Fruit fly (Drosophila melanogaster): Measurements from ENCODE around the gene RpS5a.

RpS5a gene

dm6 chrX:17123545-17124203, 24.4 kb downstream of the RpS5a start:
- TF ChIP-seq cnc (optimal IDR thresholded peaks at IDR 0.05), result no peak
- no peak for TF ChIP-seq Clk (GFP tag; optimal IDR thresholded peaks at IDR 0.05)
- no peak for TF ChIP-seq tj (GFP tag; optimal IDR thresholded peaks at IDR 0.05)
- TF ChIP-seq toe (GFP tag; optimal IDR thresholded peaks at IDR 0.05), result no peak
- TF ChIP-seq Mnt (GFP tag; optimal IDR thresholded peaks at IDR 0.05), result no peak
- TF ChIP-seq ovo (GFP tag; optimal IDR thresholded peaks at IDR 0.05), result no peak
- TF ChIP-seq CG11617 (GFP tag; optimal IDR thresholded peaks at IDR 0.05), result no peak
- TF ChIP-seq CG14711 (tag; optimal IDR thresholded peaks at IDR 0.05), result no peak
- no peak for TF ChIP-seq CG1620 (GFP tag; optimal IDR thresholded peaks at IDR 0.05)
- TF ChIP-seq CG12768 (GFP tag; optimal IDR thresholded peaks at IDR 0.05), result no peak
- no peak for TF ChIP-seq CG7101 (tag; optimal IDR thresholded peaks at IDR 0.05)
- no peak for TF ChIP-seq kay (GFP tag; ENCODE audit: borderline replicate concordance)
- TF ChIP-seq pad (GFP tag; optimal IDR thresholded peaks at IDR 0.05), result no peak
- TF ChIP-seq Crg-1 (GFP tag; optimal IDR thresholded peaks at IDR 0.05), result no peak
- TF ChIP-seq cic (GFP tag; optimal IDR thresholded peaks at IDR 0.05), result no peak

dm6 chrX:17122425-17123094, 25.5 kb downstream of the RpS5a start:
- no peak for TF ChIP-seq Mnt (GFP tag; optimal IDR thresholded peaks at IDR 0.05)
- TF ChIP-seq CG12768 (GFP tag; optimal IDR thresholded peaks at IDR 0.05), result no peak
- TF ChIP-seq CG7045 (GFP tag; optimal IDR thresholded peaks at IDR 0.05), result no peak
- TF ChIP-seq CG7101 (tag; optimal IDR thresholded peaks at IDR 0.05), result no peak

- TF ChIP-seq CG5204 (GFP tag; optimal IDR thresholded peaks at IDR 0.05) (no peak), pad (GFP tag; optimal IDR thresholded peaks at IDR 0.05) (peak; percentile 28), CG14711 (tag; optimal IDR thresholded peaks at IDR 0.05) (peak; percentile 11), CG33017 (tag; optimal IDR thresholded peaks at IDR 0.05) (no peak), Crg-1 (GFP tag; optimal IDR thresholded peaks at IDR 0.05) (no peak), CG7101 (tag; optimal IDR thresholded peaks at IDR 0.05) (no peak), bab1 (GFP tag; optimal IDR thresholded peaks at IDR 0.05) (no peak), cic (GFP tag; optimal IDR thresholded peaks at IDR 0.05) (no peak), Clk (GFP tag; optimal IDR thresholded peaks at IDR 0.05) (no peak), CG7045 (GFP tag; optimal IDR thresholded peaks at IDR 0.05) (no peak), Hr96 (GFP tag; optimal IDR thresholded peaks at IDR 0.05) (no peak), Mnt (GFP tag; optimal IDR thresholded peaks at IDR 0.05) (no peak), CG11617 (GFP tag; optimal IDR thresholded peaks at IDR 0.05) (no peak)
Measured at dm6 chrX:17121600-17121999, 26.5 kb downstream of the RpS5a start.

dm6 chrX:17113324-17113723, 34.7 kb downstream of the RpS5a start:
- TF ChIP-seq Crg-1 (GFP tag; optimal IDR thresholded peaks at IDR 0.05) (no peak), CG7101 (tag; optimal IDR thresholded peaks at IDR 0.05) (peak; percentile 48), CG5204 (GFP tag; optimal IDR thresholded peaks at IDR 0.05) (no peak), CG11617 (GFP tag; optimal IDR thresholded peaks at IDR 0.05) (peak; percentile 62), bab1 (GFP tag; optimal IDR thresholded peaks at IDR 0.05) (peak; percentile 50), tj (GFP tag; optimal IDR thresholded peaks at IDR 0.05) (peak; percentile 21), CG33017 (tag; optimal IDR thresholded peaks at IDR 0.05) (peak; percentile 15), CG14711 (tag; optimal IDR thresholded peaks at IDR 0.05) (peak; percentile 39), CG7045 (GFP tag; optimal IDR thresholded peaks at IDR 0.05) (no peak)

- TF ChIP-seq CG12768 (GFP tag; optimal IDR thresholded peaks at IDR 0.05) (no peak), Mnt (GFP tag; optimal IDR thresholded peaks at IDR 0.05) (no peak), CG11617 (GFP tag; optimal IDR thresholded peaks at IDR 0.05) (no peak), kay (GFP tag; ENCODE audit: borderline replicate concordance) (peak; percentile 7)
Measured at dm6 chrX:17111958-17112953, 35.8 kb downstream of the RpS5a start.

- TF ChIP-seq toe (GFP tag; optimal IDR thresholded peaks at IDR 0.05) (no peak), pad (GFP tag; optimal IDR thresholded peaks at IDR 0.05) (no peak), CG11617 (GFP tag; optimal IDR thresholded peaks at IDR 0.05) (no peak), kay (GFP tag; ENCODE audit: borderline replicate concordance) (no peak), CG5204 (GFP tag; optimal IDR thresholded peaks at IDR 0.05) (no peak), tj (GFP tag; optimal IDR thresholded peaks at IDR 0.05) (no peak), cnc (optimal IDR thresholded peaks at IDR 0.05) (no peak), Crg-1 (GFP tag; optimal IDR thresholded peaks at IDR 0.05) (no peak), Clk (GFP tag; optimal IDR thresholded peaks at IDR 0.05) (no peak), ovo (GFP tag; optimal IDR thresholded peaks at IDR 0.05) (no peak)
Measured at dm6 chrX:17111274-17111673, 36.8 kb downstream of the RpS5a start.
